Fruit fly (Drosophila melanogaster): Measurements from ENCODE around the gene CG4702.

- TF ChIP-seq CG8478 (optimal IDR thresholded peaks at IDR 0.05) (no peak), CTCF (optimal IDR thresholded peaks at IDR 0.05) (no peak)
Measured at dm6 chr3R:12113700-12114099, 14.3 kb downstream of the CG4702 start.
